Worm (Caenorhabditis elegans) whole organism, mixed stage, embryonic: Measurements from ENCODE around the gene Y51H4A.5.
"Not testable (repeated sequence)": the region's sequence is repeated elsewhere in the genome, so short reads cannot be mapped to it uniquely, and the experiment has no call there.

Experiments used
- M03D4.4 ChIP-seq: sonication (generic microtip); optimal IDR thresholded peaks from 2 replicates; lab custom pipeline; 2017; ENCODE audit warnings: mild to moderate bottlenecking, missing genetic modification characterization, missing compliant biosample characterization
- blmp-1 ChIP-seq: fragments of 150-350 bp; optimal IDR thresholded peaks from 2 replicates; lab custom pipeline; 2014; ENCODE audit warnings: missing biosample characterization, missing genetic modification characterization
- ceh-39 ChIP-seq: fragments of 150-350 bp; optimal IDR thresholded peaks from 2 replicates; lab custom pipeline; 2014; ENCODE audit warnings: missing biosample characterization, missing genetic modification characterization
- ceh-43 ChIP-seq: fragments of 200-800 bp; sonication (Bioruptor generic); optimal IDR thresholded peaks from 2 replicates; lab custom pipeline; 2018; ENCODE audit warnings: mild to moderate bottlenecking, missing genetic modification characterization, moderate library complexity, missing compliant biosample characterization
- ceh-83 ChIP-seq: fragments of 200-800 bp; sonication (Bioruptor generic); optimal IDR thresholded peaks from 2 replicates; lab custom pipeline; 2018; ENCODE audit warnings: mild to moderate bottlenecking, missing genetic modification characterization, missing compliant biosample characterization
- ces-1 ChIP-seq: fragments of 150-350 bp; optimal IDR thresholded peaks from 2 replicates; lab custom pipeline; 2014; ENCODE audit warnings: missing biosample characterization, missing genetic modification reagents, missing genetic modification characterization
- cnd-1 ChIP-seq: fragments of 200-800 bp; sonication (Bioruptor generic); optimal IDR thresholded peaks from 2 replicates; lab custom pipeline; 2018; ENCODE audit warnings: mild to moderate bottlenecking, missing genetic modification characterization, missing compliant biosample characterization
- drap-1 ChIP-seq: fragments of 200-800 bp; sonication (Bioruptor generic); optimal IDR thresholded peaks from 3 replicates; lab custom pipeline; 2018; ENCODE audit warnings: mild to moderate bottlenecking, missing genetic modification characterization, missing compliant biosample characterization
- elt-1 ChIP-seq: sonication (generic microtip); optimal IDR thresholded peaks from 2 replicates; lab custom pipeline; 2017; ENCODE audit warnings: missing genetic modification characterization, mild to moderate bottlenecking, missing compliant biosample characterization, antibody characterized with exemption, moderate library complexity, borderline replicate concordance; ENCODE audit not compliant: insufficient read depth
- elt-3 ChIP-seq: fragments of 150-350 bp; optimal IDR thresholded peaks from 2 replicates; lab custom pipeline; 2014; ENCODE audit warnings: missing biosample characterization, missing genetic modification characterization
- flh-1 ChIP-seq: fragments of 200-800 bp; sonication (Bioruptor generic); optimal IDR thresholded peaks from 2 replicates; lab custom pipeline; 2018; ENCODE audit warnings: mild to moderate bottlenecking, missing genetic modification characterization, moderate library complexity, missing compliant biosample characterization
- ham-2 ChIP-seq: fragments of 200-800 bp; sonication (Bioruptor generic); optimal IDR thresholded peaks from 2 replicates; lab custom pipeline; 2018; ENCODE audit warnings: mild to moderate bottlenecking, missing genetic modification characterization, missing compliant biosample characterization
- hlh-1 ChIP-seq: fragments of 150-350 bp; optimal IDR thresholded peaks from 2 replicates; lab custom pipeline; 2014; ENCODE audit warnings: missing biosample characterization, missing genetic modification reagents, missing genetic modification characterization
- lin-32 ChIP-seq: fragments of 200-800 bp; sonication (Bioruptor generic); optimal IDR thresholded peaks from 2 replicates; lab custom pipeline; 2018; ENCODE audit warnings: mild to moderate bottlenecking, missing genetic modification characterization, missing compliant biosample characterization
- lsy-2 ChIP-seq: fragments of 150-350 bp; optimal IDR thresholded peaks from 2 replicates; lab custom pipeline; 2014; ENCODE audit warnings: missing biosample characterization, missing genetic modification characterization
- mab-5 ChIP-seq: fragments of 150-350 bp; optimal IDR thresholded peaks from 2 replicates; lab custom pipeline; 2014; ENCODE audit warnings: missing biosample characterization, missing genetic modification characterization
- mep-1 ChIP-seq: fragments of 150-350 bp; optimal IDR thresholded peaks from 2 replicates; lab custom pipeline; 2017; ENCODE audit warnings: missing biosample characterization, missing genetic modification reagents, missing genetic modification characterization, inconsistent platforms
- mls-2 ChIP-seq: sonication (generic microtip); optimal IDR thresholded peaks from 2 replicates; lab custom pipeline; 2016; ENCODE audit warnings: mild to moderate bottlenecking, missing genetic modification characterization, moderate library complexity, missing compliant biosample characterization
- nhr-2 ChIP-seq: fragments of 150-350 bp; optimal IDR thresholded peaks from 2 replicates; lab custom pipeline; 2014; ENCODE audit warnings: missing biosample characterization, missing genetic modification characterization
- nhr-237 ChIP-seq: fragments of 150-350 bp; optimal IDR thresholded peaks from 2 replicates; lab custom pipeline; 2014; ENCODE audit warnings: missing biosample characterization, missing genetic modification characterization
- nhr-28 ChIP-seq: fragments of 150-350 bp; optimal IDR thresholded peaks from 2 replicates; lab custom pipeline; 2014; ENCODE audit warnings: missing biosample characterization, missing genetic modification characterization
- nhr-76 ChIP-seq: sonication (generic microtip); optimal IDR thresholded peaks from 2 replicates; lab custom pipeline; 2017; ENCODE audit warnings: missing biosample characterization, missing genetic modification characterization
- pha-4 ChIP-seq: fragments of 150-350 bp; optimal IDR thresholded peaks from 2 replicates; lab custom pipeline; 2018; ENCODE audit warnings: missing biosample characterization, missing genetic modification reagents, missing genetic modification characterization
- sptf-1 ChIP-seq: sonication (generic microtip); optimal IDR thresholded peaks from 2 replicates; lab custom pipeline; 2017; ENCODE audit warnings: mild to moderate bottlenecking, missing genetic modification characterization, moderate library complexity, missing compliant biosample characterization
- tbx-8 ChIP-seq: fragments of 200-800 bp; sonication (Bioruptor generic); optimal IDR thresholded peaks from 2 replicates; lab custom pipeline; 2018; ENCODE audit warnings: mild to moderate bottlenecking, missing genetic modification characterization, moderate library complexity, missing compliant biosample characterization
- unc-39 ChIP-seq: fragments of 150-350 bp; optimal IDR thresholded peaks from 2 replicates; lab custom pipeline; 2014; ENCODE audit warnings: missing biosample characterization, missing genetic modification characterization
- unc-62 ChIP-seq: fragments of 150-350 bp; optimal IDR thresholded peaks from 2 replicates; lab custom pipeline; 2014; ENCODE audit warnings: missing biosample characterization, missing genetic modification reagents, missing genetic modification characterization
- zip-8 ChIP-seq: fragments of 150-350 bp; optimal IDR thresholded peaks from 2 replicates; lab custom pipeline; 2014; ENCODE audit warnings: missing biosample characterization, missing genetic modification characterization
- ztf-11 ChIP-seq: fragments of 150-350 bp; optimal IDR thresholded peaks from 2 replicates; lab custom pipeline; 2014; ENCODE audit warnings: missing biosample characterization, missing genetic modification characterization

Gene Y51H4A.5

DNA sequence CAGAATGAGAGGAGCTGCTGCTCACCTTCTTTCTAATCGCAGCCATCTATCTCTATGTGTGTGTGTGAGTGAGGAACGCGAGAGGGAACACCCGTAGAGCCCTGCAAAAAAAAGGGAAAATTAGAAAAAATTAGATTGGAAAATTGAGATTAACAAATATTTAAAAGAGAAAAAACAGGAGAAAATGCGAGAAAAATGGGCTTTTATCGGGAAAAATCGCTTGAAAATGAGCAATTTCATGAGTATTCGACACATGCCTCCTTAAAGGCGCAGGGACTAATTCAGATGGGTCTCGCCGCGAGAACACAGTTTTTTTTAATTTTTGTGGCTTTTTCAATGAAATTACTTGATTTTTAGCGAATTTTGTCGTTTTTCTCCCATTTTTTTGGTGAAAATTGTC lies 37.0 kb downstream of the Y51H4A.5 start, which contains the start of gene rho-1:
rho-1 (minus strand) TSS at position 101 of the 400 bp plus-strand sequence.
- TF ChIP-seq unc-62 (GFP tag; lab: Kevin White, UChicago) (no peak), ham-2 (GFP tag; lab: Kevin White, UChicago) (no peak), nhr-76 (no peak), ztf-11 (no peak), M03D4.4 (no peak), tbx-8 (GFP tag; lab: Kevin White, UChicago) (no peak), zip-8 (no peak), ceh-39 (no peak), mab-5 (no peak), mep-1 (no peak)
- TF ChIP-seq, all 35 proteins: peak for 0

ce11 chrIV:16483273-16484204 lies 42.4 kb downstream of the Y51H4A.5 start:
- TF ChIP-seq sptf-1 (tag; lab: Kevin White, UChicago): no peak
- no peak for TF ChIP-seq nhr-237
- no peak for TF ChIP-seq lsy-2 (tag; lab: Kevin White, UChicago)
- TF ChIP-seq elt-1: no peak
- TF ChIP-seq cnd-1 (tag; lab: Kevin White, UChicago): no peak
- TF ChIP-seq unc-62 (GFP tag; lab: Kevin White, UChicago): no peak
- no peak for TF ChIP-seq lin-32 (GFP tag; lab: Kevin White, UChicago)
- no peak for TF ChIP-seq zip-8
- no peak for TF ChIP-seq flh-1
- TF ChIP-seq ces-1 (GFP tag; lab: Kevin White, UChicago): no peak
- no peak for TF ChIP-seq nhr-2 (tag; lab: Kevin White, UChicago)
- TF ChIP-seq unc-39: no peak
- TF ChIP-seq ceh-39: no peak
- TF ChIP-seq mab-5: no peak
- TF ChIP-seq elt-3: no peak
- TF ChIP-seq mep-1: no peak
- no peak for TF ChIP-seq ceh-43 (GFP tag; lab: Kevin White, UChicago)
- no peak for TF ChIP-seq mls-2 (tag; lab: Kevin White, UChicago)
- TF ChIP-seq nhr-28 (tag; lab: Kevin White, UChicago): no peak
- TF ChIP-seq, all 35 proteins: peak for 0

ce11 chrIV:16482790-16483189 lies 43.1 kb downstream of the Y51H4A.5 start:
- TF ChIP-seq unc-62 (GFP tag; lab: Kevin White, UChicago) (no peak), hlh-1 (tag; lab: Kevin White, UChicago) (no peak), nhr-2 (tag; lab: Kevin White, UChicago) (no peak), pha-4 (tag; lab: Kevin White, UChicago) (no peak), blmp-1 (tag; lab: Kevin White, UChicago) (no peak), elt-3 (no peak), mab-5 (no peak), ceh-83 (GFP tag; lab: Kevin White, UChicago) (no peak), lsy-2 (tag; lab: Kevin White, UChicago) (no peak), drap-1 (GFP tag; lab: Kevin White, UChicago) (no peak)

- not testable (repeated sequence) for TF ChIP-seq lsy-2 (tag; lab: Kevin White, UChicago); cnd-1 (tag; lab: Kevin White, UChicago); ztf-11
Measured at ce11 chrIV:16480888-16481287, 45.0 kb downstream of the Y51H4A.5 start, which contains the start of gene Y51H4A.938. TSS of gene Y51H4A.938 (plus strand) at chrIV:16481188.

- TF ChIP-seq ces-1 (GFP tag; lab: Kevin White, UChicago): peak; percentile 74
- TF ChIP-seq drap-1 (GFP tag; lab: Kevin White, UChicago): no peak
- no peak for TF ChIP-seq zip-8
Measured at ce11 chrIV:16477169-16477568, 48.8 kb downstream of the Y51H4A.5 start, which contains the start of gene Y51H4A.1. TSS of gene Y51H4A.1 (minus strand) at chrIV:16477295.

DNA sequence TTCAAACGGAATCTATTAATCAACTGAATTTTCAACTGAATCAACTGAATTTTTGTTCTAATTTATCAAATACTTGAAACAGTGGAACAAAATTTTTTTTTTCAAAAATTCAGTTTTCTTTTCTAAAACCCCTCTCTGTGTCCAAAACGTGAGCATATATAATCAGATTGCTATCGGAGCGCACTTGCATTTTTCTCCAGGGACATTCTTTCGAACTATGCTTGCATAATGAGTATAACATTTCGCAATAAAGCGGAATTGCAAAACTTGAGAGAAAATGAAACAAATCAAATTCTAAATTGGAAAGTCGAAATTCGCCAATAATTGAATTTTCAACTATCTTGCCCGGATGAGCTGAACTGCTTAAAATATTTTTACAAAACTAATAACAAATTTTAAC lies 49.9 kb downstream of the Y51H4A.5 start:
- no peak for TF ChIP-seq nhr-28 (tag; lab: Kevin White, UChicago)
- peak; percentile 87 for TF ChIP-seq ces-1 (GFP tag; lab: Kevin White, UChicago)
- TF ChIP-seq, all 35 proteins: peak for 1
